Worm (Caenorhabditis elegans) whole organism, L3 larva: ENCODE results near the gene tag-290.

ENCODE experiments used
- R02D3.7 ChIP-seq: fragments of 150-350 bp; optimal IDR thresholded peaks from 2 replicates; lab custom pipeline; 2014; ENCODE audit warnings: missing biosample characterization, missing genetic modification characterization
- ZK546.5 ChIP-seq: sonication (generic microtip); optimal IDR thresholded peaks from 2 replicates; lab custom pipeline; 2017; ENCODE audit warnings: missing biosample characterization, missing genetic modification characterization
- aly-2 ChIP-seq: fragments of 150-350 bp; optimal IDR thresholded peaks from 2 replicates; lab custom pipeline; 2014; ENCODE audit warnings: missing biosample characterization, missing genetic modification characterization
- ama-1 ChIP-seq: fragments of 150-350 bp; optimal IDR thresholded peaks from 2 replicates; lab custom pipeline; 2018
- ceh-16 ChIP-seq: sonication (generic microtip); optimal IDR thresholded peaks from 2 replicates; lab custom pipeline; 2017; ENCODE audit warnings: missing biosample characterization, missing genetic modification characterization
- ceh-28 ChIP-seq: fragments of 150-350 bp; optimal IDR thresholded peaks from 2 replicates; lab custom pipeline; 2014; ENCODE audit warnings: missing biosample characterization, missing genetic modification reagents, missing genetic modification characterization
- ceh-82 ChIP-seq: fragments of 150-350 bp; optimal IDR thresholded peaks from 2 replicates; lab custom pipeline; 2014; ENCODE audit warnings: missing biosample characterization, missing genetic modification characterization
- ceh-9 ChIP-seq: sonication (generic microtip); optimal IDR thresholded peaks from 2 replicates; lab custom pipeline; 2018; ENCODE audit warnings: missing biosample characterization, missing genetic modification characterization
- daf-12 ChIP-seq: fragments of 150-350 bp; optimal IDR thresholded peaks from 2 replicates; lab custom pipeline; 2014; ENCODE audit warnings: missing biosample characterization, missing genetic modification reagents, missing genetic modification characterization
- egl-27 ChIP-seq: sonication (generic microtip); optimal IDR thresholded peaks from 4 replicates; lab custom pipeline; 2017; ENCODE audit warnings: missing biosample characterization, missing genetic modification reagents, missing genetic modification characterization
- egl-5 ChIP-seq: fragments of 150-350 bp; optimal IDR thresholded peaks from 2 replicates; lab custom pipeline; 2017; ENCODE audit warnings: missing biosample characterization, missing genetic modification reagents, missing genetic modification characterization, inconsistent platforms
- elt-1 ChIP-seq: fragments of 150-350 bp; optimal IDR thresholded peaks from 2 replicates; lab custom pipeline; 2014; ENCODE audit warnings: missing biosample characterization, missing genetic modification characterization
- elt-2 ChIP-seq: sonication (generic microtip); optimal IDR thresholded peaks from 2 replicates; lab custom pipeline; 2016; ENCODE audit warnings: missing genetic modification reagents, mild to moderate bottlenecking, missing genetic modification characterization, missing compliant biosample characterization
- elt-3 ChIP-seq, 3 experiments: fragments of 150-350 bp in 1 of 3; sonication (generic microtip) in 2 of 3; optimal IDR thresholded peaks; 2 replicates in 2 of 3; 4 replicates in 1 of 3; lab custom pipeline; 2014 to 2017; ENCODE audit warnings: missing biosample characterization in 3 of 3, missing genetic modification characterization in 3 of 3
- eor-1 ChIP-seq, 2 experiments: fragments of 150-350 bp; optimal IDR thresholded peaks; 2 replicates each; lab custom pipeline; 2014 to 2018; ENCODE audit warnings: missing biosample characterization in 2 of 2, missing genetic modification characterization in 2 of 2
- fkh-10 ChIP-seq: sonication (generic microtip); optimal IDR thresholded peaks from 2 replicates; lab custom pipeline; 2017; ENCODE audit warnings: missing biosample characterization, missing genetic modification reagents, missing genetic modification characterization
- fkh-2 ChIP-seq: fragments of 150-350 bp; optimal IDR thresholded peaks from 2 replicates; lab custom pipeline; 2014; ENCODE audit warnings: missing biosample characterization, missing genetic modification reagents, missing genetic modification characterization
- fos-1 ChIP-seq: fragments of 150-350 bp; optimal IDR thresholded peaks from 2 replicates; lab custom pipeline; 2014; ENCODE audit warnings: missing biosample characterization, missing genetic modification characterization
- hmg-11 ChIP-seq: sonication (generic microtip); optimal IDR thresholded peaks from 2 replicates; lab custom pipeline; 2016; ENCODE audit warnings: missing genetic modification characterization, missing compliant biosample characterization
- jun-1 ChIP-seq: fragments of 150-350 bp; optimal IDR thresholded peaks from 2 replicates; lab custom pipeline; 2014; ENCODE audit warnings: missing biosample characterization, missing genetic modification reagents, missing genetic modification characterization
- lin-15B ChIP-seq: fragments of 150-350 bp; optimal IDR thresholded peaks from 2 replicates; lab custom pipeline; 2014; ENCODE audit warnings: missing biosample characterization, missing genetic modification characterization
- lin-39 ChIP-seq: fragments of 150-350 bp; optimal IDR thresholded peaks from 2 replicates; lab custom pipeline; 2018; ENCODE audit warnings: missing biosample characterization, missing genetic modification reagents, missing genetic modification characterization
- lsy-12 ChIP-seq: sonication (generic microtip); optimal IDR thresholded peaks from 2 replicates; lab custom pipeline; 2016; ENCODE audit warnings: mild to moderate bottlenecking, missing genetic modification characterization, missing compliant biosample characterization
- mdl-1 ChIP-seq: fragments of 150-350 bp; optimal IDR thresholded peaks from 2 replicates; lab custom pipeline; 2014; ENCODE audit warnings: missing biosample characterization, missing genetic modification characterization
- mml-1 ChIP-seq: fragments of 150-350 bp; sonication (generic microtip); optimal IDR thresholded peaks from 3 replicates; lab custom pipeline; 2014; ENCODE audit warnings: missing biosample characterization, missing genetic modification characterization
- nfya-1 ChIP-seq: sonication (generic microtip); optimal IDR thresholded peaks from 2 replicates; lab custom pipeline; 2017; ENCODE audit warnings: missing genetic modification characterization, mild to moderate bottlenecking, missing compliant biosample characterization, antibody characterized with exemption, moderate library complexity; ENCODE audit not compliant: insufficient read depth
- nhr-11 ChIP-seq: fragments of 150-350 bp; optimal IDR thresholded peaks from 2 replicates; lab custom pipeline; 2014; ENCODE audit warnings: missing biosample characterization, missing genetic modification characterization
- nhr-12 ChIP-seq: fragments of 150-350 bp; optimal IDR thresholded peaks from 2 replicates; lab custom pipeline; 2014; ENCODE audit warnings: missing biosample characterization, missing genetic modification characterization
- nhr-23 ChIP-seq: fragments of 150-350 bp; optimal IDR thresholded peaks from 2 replicates; lab custom pipeline; 2014; ENCODE audit warnings: missing biosample characterization, missing genetic modification reagents, missing genetic modification characterization
- nhr-237 ChIP-seq: fragments of 150-350 bp; optimal IDR thresholded peaks from 2 replicates; lab custom pipeline; 2014; ENCODE audit warnings: missing biosample characterization, missing genetic modification characterization
- nhr-25 ChIP-seq: sonication (generic microtip); optimal IDR thresholded peaks from 2 replicates; lab custom pipeline; 2017; ENCODE audit warnings: missing biosample characterization, missing genetic modification characterization
- nhr-28 ChIP-seq: fragments of 150-350 bp; optimal IDR thresholded peaks from 2 replicates; lab custom pipeline; 2014; ENCODE audit warnings: missing biosample characterization, missing genetic modification characterization
- nhr-43 ChIP-seq: sonication (generic microtip); optimal IDR thresholded peaks from 2 replicates; lab custom pipeline; 2016; ENCODE audit warnings: mild to moderate bottlenecking, missing genetic modification characterization, missing compliant biosample characterization; ENCODE audit not compliant: poor library complexity, severe bottlenecking
- nhr-67 ChIP-seq: fragments of 150-350 bp; optimal IDR thresholded peaks from 2 replicates; lab custom pipeline; 2014; ENCODE audit warnings: missing biosample characterization, missing genetic modification characterization
- nhr-76 ChIP-seq: fragments of 150-350 bp; sonication (generic microtip); optimal IDR thresholded peaks from 5 replicates; lab custom pipeline; 2014; ENCODE audit warnings: missing biosample characterization, missing genetic modification characterization
- nhr-77 ChIP-seq: fragments of 150-350 bp; optimal IDR thresholded peaks from 2 replicates; lab custom pipeline; 2014; ENCODE audit warnings: missing biosample characterization, missing genetic modification characterization
- pha-4 ChIP-seq: fragments of 150-350 bp; optimal IDR thresholded peaks from 2 replicates; lab custom pipeline; 2014; ENCODE audit warnings: missing biosample characterization, missing genetic modification reagents, missing genetic modification characterization
- pqm-1 ChIP-seq: fragments of 150-350 bp; optimal IDR thresholded peaks from 2 replicates; lab custom pipeline; 2017; ENCODE audit warnings: missing biosample characterization, missing genetic modification characterization, inconsistent platforms
- sea-2 ChIP-seq: fragments of 150-350 bp; sonication (generic microtip); optimal IDR thresholded peaks from 4 replicates; lab custom pipeline; 2014; ENCODE audit warnings: missing biosample characterization, missing genetic modification reagents, missing genetic modification characterization
- skn-1 ChIP-seq: fragments of 150-350 bp; optimal IDR thresholded peaks from 2 replicates; lab custom pipeline; 2014; ENCODE audit warnings: missing biosample characterization, missing genetic modification characterization
- snpc-4 ChIP-seq: fragments of 150-350 bp; optimal IDR thresholded peaks from 2 replicates; lab custom pipeline; 2014; ENCODE audit warnings: missing biosample characterization, missing genetic modification characterization
- tbx-2 ChIP-seq: sonication (generic microtip); optimal IDR thresholded peaks from 2 replicates; lab custom pipeline; 2016; ENCODE audit warnings: mild to moderate bottlenecking, missing genetic modification characterization, missing compliant biosample characterization
- unc-39 ChIP-seq: sonication (generic microtip); optimal IDR thresholded peaks from 4 replicates; lab custom pipeline; 2017; ENCODE audit warnings: missing biosample characterization, missing genetic modification characterization
- unc-62 ChIP-seq: fragments of 150-350 bp; sonication (generic microtip); optimal IDR thresholded peaks from 4 replicates; lab custom pipeline; 2014; ENCODE audit warnings: missing biosample characterization, missing genetic modification reagents, missing genetic modification characterization
- zag-1 ChIP-seq: fragments of 150-350 bp; optimal IDR thresholded peaks from 2 replicates; lab custom pipeline; 2014; ENCODE audit warnings: missing biosample characterization, missing genetic modification characterization
- ztf-11 ChIP-seq: fragments of 150-350 bp; optimal IDR thresholded peaks from 2 replicates; lab custom pipeline; 2014; ENCODE audit warnings: missing biosample characterization, missing genetic modification characterization
- ztf-4 ChIP-seq: fragments of 150-350 bp; optimal IDR thresholded peaks from 2 replicates; lab custom pipeline; 2014; ENCODE audit warnings: missing biosample characterization, missing genetic modification characterization

tag-290 gene

ce11 chrV:11610049-11610448 lies 3.1 kb upstream of the tag-290 start, which contains the start of gene piit-1:
Gene piit-1, minus strand, starts transcription at chrV:11610149.
- TF ChIP-seq nfya-1 (no peak), pha-4 (tag; lab: Kevin White, UChicago) (peak; percentile 32)

DNA sequence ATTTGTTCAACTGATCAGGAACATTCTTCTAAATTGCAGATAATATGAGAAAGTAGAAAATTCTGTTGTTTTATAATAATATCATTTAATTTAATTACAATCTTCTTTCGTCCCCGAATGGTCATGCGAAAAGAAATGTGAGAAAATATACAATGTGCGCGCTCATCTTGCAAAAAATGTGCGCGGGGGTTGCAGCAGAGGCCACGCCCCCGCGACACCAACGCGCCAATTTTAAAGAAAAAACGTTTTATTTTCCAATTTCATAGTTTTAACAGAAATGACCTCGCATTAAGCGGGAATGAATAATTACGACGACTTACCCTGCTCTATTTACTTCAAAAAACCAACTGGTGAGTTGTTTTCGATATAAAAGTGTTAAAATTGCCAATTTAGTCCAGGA lies 2.6 kb upstream of the tag-290 start, which contains the start of gene sas-5:
Gene sas-5 (plus strand): TSS at position 257 of the 400 bp plus-strand sequence.
- TF ChIP-seq pha-4 (tag; lab: Kevin White, UChicago) (no peak), elt-1 (no peak), nfya-1 (peak; percentile 65), sea-2 (GFP tag; lab: Kevin White, UChicago) (no peak), fkh-2 (no peak), jun-1 (peak; percentile 5), nhr-11 (no peak), ceh-9 (tag; lab: Kevin White, UChicago) (no peak), nhr-23 (tag; lab: Kevin White, UChicago) (peak; percentile 73), unc-39 (tag; lab: Kevin White, UChicago) (no peak), fkh-10 (no peak), nhr-237 (tag; lab: Kevin White, UChicago) (no peak), aly-2 (tag; lab: Kevin White, UChicago) (no peak), lin-39 (tag; lab: Kevin White, UChicago) (peak; percentile 54), unc-62 (GFP tag; lab: Kevin White, UChicago) (no peak), mml-1 (tag; lab: Kevin White, UChicago) (no peak), elt-3 (tag; optimal IDR thresholded peaks at IDR 0.05; lab: Kevin White, UChicago) (no peak), lin-15B (tag; lab: Kevin White, UChicago) (peak; percentile 64), snpc-4 (tag; lab: Kevin White, UChicago) (peak; percentile 72), nhr-25 (tag; lab: Kevin White, UChicago) (peak; percentile 56), ceh-16 (tag; lab: Kevin White, UChicago) (no peak), zag-1 (tag; lab: Kevin White, UChicago) (no peak), R02D3.7 (tag; lab: Kevin White, UChicago) (peak; percentile 56), ceh-82 (tag; lab: Kevin White, UChicago) (peak; percentile 83), mdl-1 (tag; lab: Kevin White, UChicago) (no peak), ztf-11 (tag; lab: Kevin White, UChicago) (peak; percentile 29), pqm-1 (tag; lab: Kevin White, UChicago) (no peak), eor-1 (tag; optimal IDR thresholded peaks at IDR 0.05; lab: Kevin White, UChicago) (no peak), hmg-11 (tag; lab: Kevin White, UChicago) (peak; percentile 89), lsy-12 (peak; percentile 47), nhr-43 (peak; percentile 81), nhr-76 (tag; lab: Kevin White, UChicago) (peak; percentile 59), ZK546.5 (tag; lab: Kevin White, UChicago) (no peak), tbx-2 (tag; lab: Kevin White, UChicago) (peak; percentile 49), elt-2 (tag; lab: Kevin White, UChicago) (peak; percentile 59), nhr-12 (tag; lab: Kevin White, UChicago) (no peak), skn-1 (tag; lab: Kevin White, UChicago) (no peak), nhr-28 (tag; lab: Kevin White, UChicago) (no peak), egl-27 (tag; lab: Kevin White, UChicago) (no peak), ceh-28 (tag; lab: Kevin White, UChicago) (peak; percentile 40), fos-1 (no peak), egl-5 (tag; lab: Kevin White, UChicago) (no peak), ztf-4 (tag; lab: Kevin White, UChicago) (no peak), nhr-67 (no peak), ama-1 (no peak), daf-12 (tag; lab: Kevin White, UChicago) (no peak), nhr-77 (tag; lab: Kevin White, UChicago) (no peak)
- TF ChIP-seq, all 47 proteins: peak for 17
